Worm (Caenorhabditis elegans) whole organism, L4 larva: ENCODE data around the gene qars-1.

ENCODE experiments used
- F49E8.2 ChIP-seq: sonication (generic microtip); optimal IDR thresholded peaks from 2 replicates; lab custom pipeline; 2016; ENCODE audit warnings: missing compliant biosample characterization, mild to moderate bottlenecking, missing genetic modification characterization, borderline replicate concordance
- Y105C5A.15 ChIP-seq: fragments of 200-800 bp; sonication (Bioruptor generic); IDR thresholded peaks from 2 replicates; pipeline ENCODE4 v1.3.6; 2022; ENCODE audit warnings: missing genetic modification characterization, missing compliant biosample characterization
- Y48G9A.11 ChIP-seq: fragments of 200-800 bp; sonication (Bioruptor generic); IDR thresholded peaks from 2 replicates; pipeline ENCODE4 v1.3.6; 2022; ENCODE audit warnings: missing genetic modification reagents, missing genetic modification characterization, missing compliant biosample characterization
- Y75B8A.6 ChIP-seq: fragments of 200-800 bp; sonication (Bioruptor generic); IDR thresholded peaks from 2 replicates; pipeline ENCODE4 v1.3.6; 2022; ENCODE audit warnings: missing genetic modification reagents, missing genetic modification characterization, missing compliant biosample characterization
- aha-1 ChIP-seq: fragments of 150-350 bp; peaks from one replicate; lab custom pipeline; 2014; ENCODE audit warnings: missing biosample characterization, missing genetic modification characterization
- ama-1 ChIP-seq: fragments of 150-350 bp; optimal IDR thresholded peaks from 2 replicates; lab custom pipeline; 2014; ENCODE audit warnings: inconsistent platforms, mixed read lengths
- arid-1 ChIP-seq: fragments of 200-800 bp; sonication (Bioruptor generic); conservative IDR thresholded peaks from 2 replicates; pipeline ENCODE4 v1.3.6; 2022; ENCODE audit warnings: missing genetic modification reagents, missing genetic modification characterization, missing compliant biosample characterization
- ceh-20 ChIP-seq: fragments of 200-800 bp; sonication (Bioruptor generic); IDR thresholded peaks from 2 replicates; pipeline ENCODE4 v1.3.6; 2022; ENCODE audit warnings: missing genetic modification reagents, missing genetic modification characterization, missing compliant biosample characterization
- ceh-32 ChIP-seq: sonication (generic microtip); optimal IDR thresholded peaks from 2 replicates; lab custom pipeline; 2016; ENCODE audit warnings: mild to moderate bottlenecking, missing genetic modification characterization, missing compliant biosample characterization; ENCODE audit not compliant: poor library complexity
- ceh-62 ChIP-seq: sonication (generic microtip); optimal IDR thresholded peaks from 2 replicates; lab custom pipeline; 2017; ENCODE audit warnings: missing biosample characterization, missing genetic modification characterization
- dpl-1 ChIP-seq: fragments of 150-350 bp; optimal IDR thresholded peaks from 2 replicates; lab custom pipeline; 2014; ENCODE audit warnings: missing biosample characterization, missing genetic modification reagents, missing genetic modification characterization
- dve-1 ChIP-seq: sonication (generic microtip); optimal IDR thresholded peaks from 2 replicates; lab custom pipeline; 2017; ENCODE audit warnings: antibody characterized with exemption, mild to moderate bottlenecking, missing genetic modification characterization, missing compliant biosample characterization; ENCODE audit not compliant: insufficient read depth
- egl-43 ChIP-seq: fragments of 200-800 bp; sonication (Bioruptor generic); IDR thresholded peaks from 2 replicates; pipeline ENCODE4 v1.3.6; 2022; ENCODE audit warnings: missing genetic modification reagents, missing genetic modification characterization, missing compliant biosample characterization
- hif-1 ChIP-seq, 2 experiments: sonication (generic microtip); optimal IDR thresholded peaks; 2 replicates each; lab custom pipeline; 2016 to 2017; ENCODE audit warnings: missing compliant biosample characterization in 2 of 2, missing genetic modification characterization in 2 of 2, missing genetic modification reagents in 2 of 2, missing genotype in 2 of 2, mild to moderate bottlenecking in 1 of 2
- hlh-11 ChIP-seq: fragments of 200-800 bp; sonication (Bioruptor generic); optimal IDR thresholded peaks from 2 replicates; lab custom pipeline; 2018; ENCODE audit warnings: mild to moderate bottlenecking, missing genetic modification characterization, missing compliant biosample characterization
- lim-7 ChIP-seq: fragments of 200-800 bp; sonication (Bioruptor generic); IDR thresholded peaks from 2 replicates; pipeline ENCODE4 v1.3.6; 2022; ENCODE audit warnings: missing genetic modification characterization, missing compliant biosample characterization
- lin-38 ChIP-seq: fragments of 200-800 bp; sonication (Bioruptor generic); IDR thresholded peaks from 2 replicates; pipeline ENCODE4 v1.3.6; 2022; ENCODE audit warnings: missing genetic modification reagents, missing genetic modification characterization, missing compliant biosample characterization
- madf-9 ChIP-seq: fragments of 200-800 bp; sonication (Bioruptor generic); conservative IDR thresholded peaks from 2 replicates; pipeline ENCODE4 v1.3.6; 2022; ENCODE audit warnings: missing genetic modification reagents, missing genetic modification characterization, missing compliant biosample characterization
- mdt-29 ChIP-seq: fragments of 200-800 bp; sonication (Bioruptor generic); IDR thresholded peaks from 2 replicates; pipeline ENCODE4 v1.3.6; 2022; ENCODE audit warnings: missing genetic modification reagents, missing genetic modification characterization, missing compliant biosample characterization
- mep-1 ChIP-seq: fragments of 150-350 bp; sonication (generic microtip); optimal IDR thresholded peaks from 3 replicates; lab custom pipeline; 2014; ENCODE audit warnings: missing biosample characterization, missing genetic modification characterization
- nhr-102 ChIP-seq: sonication (generic microtip); optimal IDR thresholded peaks from 2 replicates; lab custom pipeline; 2016; ENCODE audit warnings: mild to moderate bottlenecking, missing genetic modification characterization, moderate library complexity, missing compliant biosample characterization
- nhr-11 ChIP-seq: fragments of 150-350 bp; optimal IDR thresholded peaks from 2 replicates; lab custom pipeline; 2014; ENCODE audit warnings: missing biosample characterization, missing genetic modification characterization
- nhr-42 ChIP-seq: fragments of 200-800 bp; sonication (Bioruptor generic); IDR thresholded peaks from 2 replicates; pipeline ENCODE4 v1.3.6; 2022; ENCODE audit warnings: missing genetic modification characterization, missing compliant biosample characterization
- nhr-6 ChIP-seq: fragments of 150-350 bp; optimal IDR thresholded peaks from 2 replicates; lab custom pipeline; 2014; ENCODE audit warnings: missing biosample characterization, missing genetic modification characterization
- nhr-77 ChIP-seq: fragments of 150-350 bp; optimal IDR thresholded peaks from 2 replicates; lab custom pipeline; 2014; ENCODE audit warnings: missing biosample characterization, missing genetic modification characterization
- pha-4 ChIP-seq, 2 experiments: fragments of 150-350 bp in 1 of 2; fragments of 200-800 bp in 1 of 2; sonication (Bioruptor generic) in 1 of 2; IDR thresholded peaks in 1 of 2; optimal IDR thresholded peaks in 1 of 2; 2 replicates each; pipeline versions ENCODE4 v1.3.6 to Lab custom; 2014 to 2022; ENCODE audit warnings: missing genetic modification characterization in 2 of 2, missing genetic modification reagents in 2 of 2, missing biosample characterization in 1 of 2, missing compliant biosample characterization in 1 of 2
- php-3 ChIP-seq: fragments of 200-800 bp; sonication (Bioruptor generic); IDR thresholded peaks from 2 replicates; pipeline ENCODE4 v1.3.6; 2022; ENCODE audit warnings: missing genetic modification reagents, missing genetic modification characterization, missing compliant biosample characterization
- pqm-1 ChIP-seq: sonication (generic microtip); optimal IDR thresholded peaks from 2 replicates; lab custom pipeline; 2017; ENCODE audit warnings: missing biosample characterization, missing genetic modification characterization
- set-16 ChIP-seq: fragments of 200-800 bp; sonication (Bioruptor generic); IDR thresholded peaks from 2 replicates; pipeline ENCODE4 v1.3.6; 2022; ENCODE audit warnings: missing genetic modification reagents, missing genetic modification characterization, missing compliant biosample characterization
- snpc-1.2 ChIP-seq: fragments of 200-800 bp; sonication (Bioruptor generic); IDR thresholded peaks from 2 replicates; pipeline ENCODE4 v1.3.6; 2022; ENCODE audit warnings: missing genetic modification reagents, missing genetic modification characterization, missing compliant biosample characterization
- tra-1 ChIP-seq: fragments of 200-800 bp; sonication (Bioruptor generic); IDR thresholded peaks from 2 replicates; pipeline ENCODE4 v1.3.6; 2022; ENCODE audit warnings: missing genetic modification reagents, missing genetic modification characterization, missing compliant biosample characterization
- vab-7 ChIP-seq: fragments of 200-800 bp; sonication (Bioruptor generic); IDR thresholded peaks from 2 replicates; pipeline ENCODE4 v1.3.6; 2022; ENCODE audit warnings: missing genetic modification reagents, missing genetic modification characterization, missing compliant biosample characterization
- zag-1 ChIP-seq: fragments of 150-350 bp; optimal IDR thresholded peaks from 2 replicates; lab custom pipeline; 2014; ENCODE audit warnings: missing biosample characterization, missing genetic modification characterization
- zfp-3 ChIP-seq: fragments of 200-800 bp; sonication (Bioruptor generic); conservative IDR thresholded peaks from 2 replicates; pipeline ENCODE4 v1.3.6; 2022; ENCODE audit warnings: missing genetic modification reagents, missing genetic modification characterization, missing compliant biosample characterization
- zip-11 ChIP-seq: fragments of 200-800 bp; sonication (Bioruptor generic); IDR thresholded peaks from 2 replicates; pipeline ENCODE4 v1.3.6; 2022; ENCODE audit warnings: missing genetic modification characterization, missing compliant biosample characterization
- ztf-11 ChIP-seq: fragments of 150-350 bp; optimal IDR thresholded peaks from 2 replicates; lab custom pipeline; 2014; ENCODE audit warnings: missing biosample characterization, missing genetic modification characterization

The qars-1 gene

DNA sequence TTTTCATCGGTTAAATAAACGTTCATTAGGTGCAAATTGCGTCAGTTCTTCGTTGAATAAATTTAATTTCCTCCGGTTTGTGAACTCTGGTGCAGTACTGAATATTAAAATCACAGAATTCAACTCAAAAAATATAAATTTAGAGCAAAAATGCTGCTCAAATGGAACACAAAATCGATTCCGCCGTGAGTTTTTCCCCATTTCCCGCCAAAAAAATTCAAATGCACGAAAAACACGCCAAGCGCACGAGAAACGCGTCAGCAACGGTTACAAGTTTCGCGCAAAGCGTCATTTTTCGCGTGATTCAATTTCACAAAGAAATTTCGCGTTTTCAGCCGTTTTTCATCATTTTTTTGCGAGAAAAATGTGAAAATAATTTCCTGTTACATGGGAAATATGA lies 26.5 kb upstream of the qars-1 start, which contains the start of gene hrpu-1 (continued):
- TF ChIP-seq hlh-11 (tag; lab: Kevin White, UChicago) (peak; percentile 64), zip-11 (GFP tag; lab: Robert Waterston, UW) (no peak), pqm-1 (tag; lab: Kevin White, UChicago) (no peak), aha-1 (tag; lab: Kevin White, UChicago) (peak; percentile 97), ceh-32 (no peak), hif-1 (tag; optimal IDR thresholded peaks at IDR 0.05; lab: Kevin White, UChicago) (peak in 1 of 2 experiments; percentile 52), mdt-29 (GFP tag; lab: Robert Waterston, UW) (no peak), lin-38 (GFP tag; lab: Robert Waterston, UW) (peak; percentile 85), nhr-6 (peak; percentile 90), php-3 (GFP tag; lab: Robert Waterston, UW) (no peak), nhr-11 (tag; lab: Kevin White, UChicago) (peak; percentile 57), snpc-1.2 (peak; percentile 95), zag-1 (tag; lab: Kevin White, UChicago) (no peak), F49E8.2 (tag; lab: Kevin White, UChicago) (peak; percentile 81), vab-7 (GFP tag; lab: Robert Waterston, UW) (peak; percentile 38; the same call in 1 of the 2 replicates), nhr-77 (tag; lab: Kevin White, UChicago) (peak; percentile 37), zfp-3 (GFP tag; lab: Robert Waterston, UW) (peak; percentile 75; the same call in 1 of the 2 replicates), ama-1 (lab: Kevin White, UChicago) (peak; percentile 67), nhr-42 (GFP tag; lab: Robert Waterston, UW) (no peak), ceh-20 (GFP tag; lab: Robert Waterston, UW) (0 out of 2 replicates have a peak, but pooled peaks have one; percentile 51), ztf-11 (no peak), madf-9 (GFP tag; lab: Robert Waterston, UW) (0 out of 2 replicates have a peak, but pooled peaks have one; percentile 20), dve-1 (tag; lab: Kevin White, UChicago) (peak; percentile 91), ceh-62 (tag; lab: Kevin White, UChicago) (no peak), arid-1 (GFP tag; lab: Robert Waterston, UW) (peak; percentile 53; the same call in 1 of the 2 replicates), dpl-1 (GFP tag; lab: Kevin White, UChicago) (peak; percentile 95), nhr-102 (peak; percentile 75)

DNA sequence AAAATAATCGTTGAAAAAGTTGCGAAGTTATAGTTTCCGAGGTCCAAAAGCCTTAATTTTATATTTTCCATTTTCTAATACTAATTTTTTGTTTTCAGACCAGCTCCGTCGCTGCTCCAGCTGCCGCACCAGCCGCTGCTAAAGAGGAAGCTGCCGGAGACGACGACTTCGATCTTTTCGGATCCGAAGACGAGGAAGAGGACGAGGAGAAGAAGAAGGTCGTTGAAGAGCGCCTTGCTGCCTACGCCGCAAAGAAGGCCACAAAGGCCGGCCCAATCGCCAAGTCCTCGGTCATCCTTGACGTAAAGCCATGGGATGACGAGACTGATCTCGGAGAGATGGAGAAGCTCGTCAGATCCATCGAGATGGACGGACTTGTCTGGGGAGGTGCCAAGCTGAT lies 25.8 kb upstream of the qars-1 start:
- TF ChIP-seq Y48G9A.11 (peak; percentile 37; the same call in 1 of the 2 replicates), snpc-1.2 (peak; percentile 72), egl-43 (GFP tag; lab: Robert Waterston, UW) (peak; percentile 65), lim-7 (0 out of 2 replicates have a peak, but pooled peaks have one; percentile 14), nhr-6 (no peak), set-16 (GFP tag; lab: Robert Waterston, UW) (peak; percentile 90), aha-1 (tag; lab: Kevin White, UChicago) (no peak), Y75B8A.6 (GFP tag; lab: Robert Waterston, UW) (0 out of 2 replicates have a peak, but pooled peaks have one; percentile 30), tra-1 (GFP tag; lab: Robert Waterston, UW) (0 out of 2 replicates have a peak, but pooled peaks have one; percentile 22), madf-9 (GFP tag; lab: Robert Waterston, UW) (no peak), Y105C5A.15 (GFP tag; lab: Robert Waterston, UW) (0 out of 2 replicates have a peak, but pooled peaks have one; percentile 9), pha-4 (GFP tag; IDR thresholded peaks at IDR 0.05; lab: Robert Waterston, UW) (peak; percentile 46; the same call in 1 of the 2 replicates), pha-4 (tag; optimal IDR thresholded peaks at IDR 0.05; lab: Kevin White, UChicago) (no peak)
- TF ChIP-seq, all 104 proteins: peak for 9

DNA sequence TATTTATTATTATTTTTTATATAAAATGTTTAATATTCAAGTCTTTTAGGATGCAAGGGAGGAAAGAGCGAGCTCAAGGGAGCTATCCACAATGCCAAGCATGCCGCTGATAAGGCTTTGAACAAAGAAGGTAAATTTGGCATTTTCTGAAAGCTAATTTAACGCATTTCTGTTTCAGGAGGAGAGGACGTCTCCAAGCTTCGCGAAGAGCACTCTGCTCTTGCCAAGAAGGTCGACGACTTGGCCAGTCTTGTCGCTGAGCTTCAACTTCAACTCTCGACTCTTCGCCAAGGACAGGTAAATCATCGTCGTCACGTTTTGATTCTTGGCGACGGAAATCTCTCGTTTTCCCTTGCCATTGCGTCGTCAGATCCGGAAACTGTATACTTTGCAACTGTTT lies 24.5 kb upstream of the qars-1 start:
- TF ChIP-seq mep-1 (tag; lab: Kevin White, UChicago): no peak
- TF ChIP-seq snpc-1.2: 0 out of 2 replicates have a peak, but pooled peaks have one; percentile 31
